Worm (Caenorhabditis elegans) whole organism, late embryonic: Measurements from ENCODE around the gene W05B10.4.
A peak's percentile ranks its signal among the peaks of the same experiment; 100 is the strongest.

ENCODE experiments used
- C08G9.2 ChIP-seq: sonication (generic microtip); optimal IDR thresholded peaks from 2 replicates; lab custom pipeline; 2016; ENCODE audit warnings: mild to moderate bottlenecking, missing genetic modification characterization, moderate library complexity, missing compliant biosample characterization
- C38D4.7 ChIP-seq: fragments of 200-800 bp; sonication (Bioruptor generic); optimal IDR thresholded peaks from 2 replicates; lab custom pipeline; 2018; ENCODE audit warnings: mild to moderate bottlenecking, missing genetic modification characterization, moderate library complexity, missing compliant biosample characterization
- F13H6.1 ChIP-seq: sonication (generic microtip); optimal IDR thresholded peaks from 2 replicates; lab custom pipeline; 2016; ENCODE audit warnings: missing genetic modification characterization, missing compliant biosample characterization
- K02D7.2 ChIP-seq: sonication (generic microtip); optimal IDR thresholded peaks from 2 replicates; lab custom pipeline; 2017; ENCODE audit warnings: mild to moderate bottlenecking, missing genetic modification characterization, missing compliant biosample characterization
- T23F11.4 ChIP-seq: fragments of 200-800 bp; sonication (Bioruptor generic); optimal IDR thresholded peaks from 2 replicates; lab custom pipeline; 2018; ENCODE audit warnings: mild to moderate bottlenecking, missing genetic modification characterization, missing compliant biosample characterization
- Y22D7AL.16 ChIP-seq: sonication (generic microtip); optimal IDR thresholded peaks from 2 replicates; lab custom pipeline; 2016; ENCODE audit warnings: missing genetic modification characterization, missing compliant biosample characterization
- ceh-14 ChIP-seq: sonication (generic microtip); optimal IDR thresholded peaks from 2 replicates; lab custom pipeline; 2016; ENCODE audit warnings: missing genotype, missing genetic modification characterization, missing compliant biosample characterization
- ceh-18 ChIP-seq: sonication (generic microtip); optimal IDR thresholded peaks from 2 replicates; lab custom pipeline; 2016; ENCODE audit warnings: missing genetic modification characterization, missing compliant biosample characterization
- ceh-19 ChIP-seq: fragments of 200-800 bp; sonication (Bioruptor generic); optimal IDR thresholded peaks from 2 replicates; lab custom pipeline; 2018; ENCODE audit warnings: mild to moderate bottlenecking, missing genetic modification characterization, missing compliant biosample characterization
- ceh-22 ChIP-seq: sonication (generic microtip); optimal IDR thresholded peaks from 2 replicates; lab custom pipeline; 2017; ENCODE audit warnings: missing biosample characterization, missing genetic modification characterization
- ceh-24 ChIP-seq: sonication (generic microtip); optimal IDR thresholded peaks from 2 replicates; lab custom pipeline; 2016; ENCODE audit warnings: mild to moderate bottlenecking, missing genetic modification characterization, missing compliant biosample characterization
- ceh-45 ChIP-seq: fragments of 200-800 bp; sonication (Bioruptor generic); IDR thresholded peaks from 2 replicates; pipeline ENCODE4 v1.3.6; 2022; ENCODE audit warnings: missing genetic modification reagents, missing genetic modification characterization, missing compliant biosample characterization
- ceh-6 ChIP-seq: fragments of 200-800 bp; sonication (Bioruptor generic); optimal IDR thresholded peaks from 2 replicates; lab custom pipeline; 2018; ENCODE audit warnings: mild to moderate bottlenecking, missing genetic modification characterization, missing compliant biosample characterization
- ceh-9 ChIP-seq: sonication (generic microtip); optimal IDR thresholded peaks from 2 replicates; lab custom pipeline; 2016; ENCODE audit warnings: mild to moderate bottlenecking, missing genetic modification characterization, inconsistent platforms, missing compliant biosample characterization
- dmd-4 ChIP-seq: sonication (generic microtip); optimal IDR thresholded peaks from 2 replicates; lab custom pipeline; 2016; ENCODE audit warnings: borderline replicate concordance, missing genetic modification characterization, missing compliant biosample characterization
- elt-4 ChIP-seq: sonication (generic microtip); optimal IDR thresholded peaks from 2 replicates; lab custom pipeline; 2016; ENCODE audit warnings: missing genetic modification characterization, missing compliant biosample characterization
- eyg-1 ChIP-seq: sonication (generic microtip); optimal IDR thresholded peaks from 2 replicates; lab custom pipeline; 2016; ENCODE audit warnings: missing genotype, missing genetic modification characterization, missing compliant biosample characterization
- fax-1 ChIP-seq: sonication (generic microtip); optimal IDR thresholded peaks from 2 replicates; lab custom pipeline; 2016; ENCODE audit warnings: missing genotype, missing genetic modification characterization, missing compliant biosample characterization
- fkh-10 ChIP-seq: fragments of 150-350 bp; optimal IDR thresholded peaks from 2 replicates; lab custom pipeline; 2014; ENCODE audit warnings: missing biosample characterization, missing genetic modification reagents, missing genetic modification characterization
- fkh-6 ChIP-seq: sonication (generic microtip); optimal IDR thresholded peaks from 2 replicates; lab custom pipeline; 2016; ENCODE audit warnings: missing genetic modification characterization, missing compliant biosample characterization
- gmeb-2 ChIP-seq: sonication (generic microtip); optimal IDR thresholded peaks from 2 replicates; lab custom pipeline; 2016; ENCODE audit warnings: missing genetic modification characterization, inconsistent platforms, missing compliant biosample characterization
- hlh-13 ChIP-seq: fragments of 200-800 bp; sonication (Bioruptor generic); optimal IDR thresholded peaks from 2 replicates; lab custom pipeline; 2018; ENCODE audit warnings: mild to moderate bottlenecking, missing genetic modification characterization, missing compliant biosample characterization
- hlh-15 ChIP-seq: sonication (generic microtip); optimal IDR thresholded peaks from 2 replicates; lab custom pipeline; 2016; ENCODE audit warnings: missing genetic modification characterization, missing compliant biosample characterization
- hlh-30 ChIP-seq: sonication (generic microtip); optimal IDR thresholded peaks from 2 replicates; lab custom pipeline; 2017; ENCODE audit warnings: antibody characterized with exemption, missing genetic modification characterization, missing compliant biosample characterization; ENCODE audit not compliant: insufficient read depth
- hlh-6 ChIP-seq: sonication (generic microtip); optimal IDR thresholded peaks from 2 replicates; lab custom pipeline; 2016; ENCODE audit warnings: missing genotype, missing genetic modification characterization, missing compliant biosample characterization
- lin-11 ChIP-seq: fragments of 200-800 bp; sonication (Bioruptor generic); optimal IDR thresholded peaks from 2 replicates; lab custom pipeline; 2018; ENCODE audit warnings: mild to moderate bottlenecking, missing genetic modification characterization, missing compliant biosample characterization
- mec-3 ChIP-seq: sonication (generic microtip); optimal IDR thresholded peaks from 2 replicates; lab custom pipeline; 2016; ENCODE audit warnings: borderline replicate concordance, missing genetic modification characterization, missing compliant biosample characterization
- nhr-11 ChIP-seq: fragments of 150-350 bp; optimal IDR thresholded peaks from 2 replicates; lab custom pipeline; 2014; ENCODE audit warnings: missing biosample characterization, missing genetic modification characterization
- nhr-232 ChIP-seq: sonication (generic microtip); optimal IDR thresholded peaks from 2 replicates; lab custom pipeline; 2016; ENCODE audit warnings: missing genetic modification characterization, missing compliant biosample characterization
- npax-4 ChIP-seq: sonication (generic microtip); optimal IDR thresholded peaks from 2 replicates; lab custom pipeline; 2016; ENCODE audit warnings: missing genetic modification characterization, missing compliant biosample characterization
- pag-3 ChIP-seq: sonication (generic microtip); optimal IDR thresholded peaks from 2 replicates; lab custom pipeline; 2016; ENCODE audit warnings: missing compliant biosample characterization, missing genetic modification characterization, borderline replicate concordance
- pax-1 ChIP-seq: fragments of 150-350 bp; optimal IDR thresholded peaks from 2 replicates; lab custom pipeline; 2014; ENCODE audit warnings: missing biosample characterization, missing genetic modification characterization
- pha-2 ChIP-seq: sonication (generic microtip); optimal IDR thresholded peaks from 2 replicates; lab custom pipeline; 2017; ENCODE audit warnings: mild to moderate bottlenecking, missing genetic modification characterization, missing compliant biosample characterization
- ref-2 ChIP-seq: sonication (generic microtip); optimal IDR thresholded peaks from 2 replicates; lab custom pipeline; 2016; ENCODE audit warnings: missing genetic modification characterization, missing compliant biosample characterization
- rnt-1 ChIP-seq: sonication (generic microtip); optimal IDR thresholded peaks from 2 replicates; lab custom pipeline; 2016; ENCODE audit warnings: missing genetic modification characterization, missing compliant biosample characterization
- tbx-2 ChIP-seq: sonication (generic microtip); optimal IDR thresholded peaks from 2 replicates; lab custom pipeline; 2016; ENCODE audit warnings: missing genetic modification characterization, missing compliant biosample characterization
- unc-42 ChIP-seq: sonication (generic microtip); optimal IDR thresholded peaks from 2 replicates; lab custom pipeline; 2016; ENCODE audit warnings: missing genotype, missing genetic modification characterization, missing compliant biosample characterization
- unc-55 ChIP-seq: sonication (generic microtip); optimal IDR thresholded peaks from 2 replicates; lab custom pipeline; 2017; ENCODE audit warnings: missing biosample characterization, missing genetic modification reagents, missing genetic modification characterization
- unc-86 ChIP-seq: sonication (generic microtip); optimal IDR thresholded peaks from 2 replicates; lab custom pipeline; 2016; ENCODE audit warnings: missing genetic modification characterization, missing compliant biosample characterization

W05B10.4 gene

ce11 chrV:12697364-12697901, 29.4 kb downstream of the W05B10.4 start, which contains the start of gene istr-1:
TSS of gene istr-1 (plus strand) at chrV:12697858.
- TF ChIP-seq ceh-45 (GFP tag; lab: Robert Waterston, UW) = no peak
- TF ChIP-seq hlh-30 (tag; lab: Kevin White, UChicago) = peak; percentile 21
- TF ChIP-seq ceh-6 (GFP tag; lab: Kevin White, UChicago) = no peak
- TF ChIP-seq rnt-1 (tag; lab: Kevin White, UChicago) = no peak
- TF ChIP-seq ceh-24 = no peak
- TF ChIP-seq F13H6.1 = no peak
- no peak for TF ChIP-seq ceh-19 (GFP tag; lab: Kevin White, UChicago)
- no peak for TF ChIP-seq hlh-13 (GFP tag; lab: Kevin White, UChicago)

DNA sequence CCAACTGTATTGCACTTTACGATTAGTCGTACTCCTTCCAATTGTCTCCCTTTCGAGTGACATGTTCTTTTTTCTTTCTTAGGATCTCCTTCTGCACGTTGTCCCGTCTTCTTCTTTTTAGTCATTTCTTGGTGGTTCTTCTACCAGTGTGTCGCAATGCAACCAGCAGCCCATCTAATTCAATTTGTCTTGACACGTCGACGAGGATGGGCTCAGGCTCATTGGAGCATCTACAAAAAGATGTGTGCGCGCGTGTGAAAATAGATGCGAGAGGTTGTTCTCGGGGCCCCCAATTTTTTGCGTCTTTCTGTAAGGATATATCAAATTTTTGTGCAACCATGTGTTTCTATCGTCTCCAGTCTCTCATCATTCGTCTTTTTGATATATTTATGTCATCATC, 33.6 kb downstream of the W05B10.4 start:
- TF ChIP-seq hlh-6 (tag; lab: Kevin White, UChicago) (no peak), unc-42 (tag; lab: Kevin White, UChicago) (peak; percentile 86)

- TF ChIP-seq eyg-1 (tag; lab: Kevin White, UChicago) (no peak), pha-2 (tag; lab: Kevin White, UChicago) (no peak), nhr-232 (tag; lab: Kevin White, UChicago) (no peak), ceh-22 (tag; lab: Kevin White, UChicago) (no peak), elt-4 (tag; lab: Kevin White, UChicago) (no peak), tbx-2 (tag; lab: Kevin White, UChicago) (no peak), C38D4.7 (no peak), npax-4 (tag; lab: Kevin White, UChicago) (no peak), ceh-9 (tag; lab: Kevin White, UChicago) (no peak), unc-86 (tag; lab: Kevin White, UChicago) (no peak), fkh-10 (no peak), ceh-18 (tag; lab: Kevin White, UChicago) (no peak), T23F11.4 (GFP tag; lab: Kevin White, UChicago) (no peak), fkh-6 (tag; lab: Kevin White, UChicago) (no peak), lin-11 (tag; lab: Kevin White, UChicago) (no peak)
Observed at ce11 chrV:12704077-12704476, 36.1 kb downstream of the W05B10.4 start, which contains the start of gene R11D1.1. TSS of gene R11D1.1 (plus strand) at chrV:12704377.

- TF ChIP-seq Y22D7AL.16 (tag; lab: Kevin White, UChicago) = no peak
- no peak for TF ChIP-seq eyg-1 (tag; lab: Kevin White, UChicago)
- no peak for TF ChIP-seq K02D7.2
- TF ChIP-seq ceh-14 (tag; lab: Kevin White, UChicago) = no peak
- TF ChIP-seq ceh-6 (GFP tag; lab: Kevin White, UChicago) = no peak
- no peak for TF ChIP-seq nhr-11
- no peak for TF ChIP-seq gmeb-2 (tag; lab: Kevin White, UChicago)
- TF ChIP-seq hlh-15 (tag; lab: Kevin White, UChicago) = no peak
Observed at ce11 chrV:12706511-12706910, 38.5 kb downstream of the W05B10.4 start.

DNA sequence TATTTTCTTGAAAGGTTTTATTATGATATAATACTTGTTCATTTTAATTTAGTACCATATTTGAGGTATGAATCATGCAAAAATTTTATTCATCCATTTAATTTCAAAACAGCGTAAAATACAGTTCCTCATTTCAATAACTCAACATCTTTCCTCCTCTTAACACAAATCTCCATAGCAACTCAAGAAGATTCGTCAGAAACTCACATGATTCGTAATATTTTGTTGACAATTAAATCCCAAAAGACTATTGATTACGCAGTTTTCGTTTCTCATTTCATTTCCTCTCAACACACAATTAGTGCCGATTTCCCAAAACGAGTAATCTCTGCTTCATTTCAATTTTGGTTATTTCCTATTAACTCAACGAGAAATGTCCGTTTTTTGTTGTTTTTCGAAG, 40.3 kb downstream of the W05B10.4 start, which contains the start of gene R11D1.2:
Gene R11D1.2, plus strand, starts transcription at position 301 of the 400 bp plus-strand sequence.
- TF ChIP-seq hlh-15 (tag; lab: Kevin White, UChicago) (no peak), nhr-11 (no peak), unc-55 (GFP tag; lab: Kevin White, UChicago) (no peak), dmd-4 (no peak), eyg-1 (tag; lab: Kevin White, UChicago) (no peak), fax-1 (no peak), pax-1 (tag; lab: Kevin White, UChicago) (no peak), fkh-6 (tag; lab: Kevin White, UChicago) (no peak), hlh-6 (tag; lab: Kevin White, UChicago) (no peak), pag-3 (tag; lab: Kevin White, UChicago) (no peak), hlh-30 (tag; lab: Kevin White, UChicago) (no peak), nhr-232 (tag; lab: Kevin White, UChicago) (no peak), mec-3 (no peak), ref-2 (tag; lab: Kevin White, UChicago) (no peak), C08G9.2 (tag; lab: Kevin White, UChicago) (no peak), unc-86 (tag; lab: Kevin White, UChicago) (no peak), ceh-19 (GFP tag; lab: Kevin White, UChicago) (no peak), unc-42 (tag; lab: Kevin White, UChicago) (no peak), ceh-6 (GFP tag; lab: Kevin White, UChicago) (no peak)
